Worm (Caenorhabditis elegans) whole organism, young adult: ENCODE data around the gene pqn-27.

Experiments
- B0019.2 ChIP-seq: fragments of 200-800 bp; sonication (Bioruptor generic); conservative IDR thresholded peaks from 2 replicates; pipeline ENCODE4 v1.3.6; 2022; ENCODE audit warnings: missing genetic modification reagents, missing genetic modification characterization, missing compliant biosample characterization
- B0261.1 ChIP-seq: sonication (generic microtip); optimal IDR thresholded peaks from 2 replicates; lab custom pipeline; 2016; ENCODE audit warnings: mild to moderate bottlenecking, missing genetic modification characterization, moderate library complexity, missing compliant biosample characterization
- F39B2.1 ChIP-seq: fragments of 200-800 bp; sonication (Bioruptor generic); IDR thresholded peaks from 2 replicates; pipeline ENCODE4 v1.3.6; 2022; ENCODE audit warnings: missing genetic modification reagents, missing genetic modification characterization, missing compliant biosample characterization
- F57A8.1 ChIP-seq: fragments of 200-800 bp; sonication (Bioruptor generic); optimal IDR thresholded peaks from 2 replicates; lab custom pipeline; 2018; ENCODE audit warnings: mild to moderate bottlenecking, missing genetic modification characterization, moderate library complexity, missing compliant biosample characterization
- K11D2.4 ChIP-seq: fragments of 200-800 bp; sonication (Bioruptor generic); IDR thresholded peaks from 2 replicates; pipeline ENCODE4 v1.3.6; 2022; ENCODE audit warnings: missing genetic modification reagents, missing genetic modification characterization, missing compliant biosample characterization
- T26A5.8 ChIP-seq: sonication (generic microtip); optimal IDR thresholded peaks from 2 replicates; lab custom pipeline; 2016; ENCODE audit warnings: missing genetic modification characterization, missing compliant biosample characterization
- ZK185.1 ChIP-seq: sonication (generic microtip); optimal IDR thresholded peaks from 2 replicates; lab custom pipeline; 2016; ENCODE audit warnings: mild to moderate bottlenecking, missing genetic modification characterization, missing compliant biosample characterization; ENCODE audit not compliant: poor library complexity, severe bottlenecking
- atf-7 ChIP-seq: sonication (generic microtip); optimal IDR thresholded peaks from 2 replicates; lab custom pipeline; 2017; ENCODE audit warnings: mild to moderate bottlenecking, missing genetic modification characterization, missing compliant biosample characterization
- attf-3 ChIP-seq: fragments of 200-800 bp; sonication (Bioruptor generic); conservative IDR thresholded peaks from 2 replicates; pipeline ENCODE4 v1.3.6; 2022; ENCODE audit warnings: missing genetic modification reagents, missing genetic modification characterization, missing compliant biosample characterization
- attf-6 ChIP-seq: fragments of 200-800 bp; sonication (Bioruptor generic); IDR thresholded peaks from 2 replicates; pipeline ENCODE4 v1.3.6; 2022; ENCODE audit warnings: missing genetic modification reagents, missing genetic modification characterization, missing compliant biosample characterization
- cebp-2 ChIP-seq: fragments of 200-800 bp; sonication (Bioruptor generic); IDR thresholded peaks from 2 replicates; pipeline ENCODE4 v1.3.6; 2022; ENCODE audit warnings: missing genetic modification characterization, missing compliant biosample characterization
- ceh-58 ChIP-seq: fragments of 200-800 bp; sonication (Bioruptor generic); IDR thresholded peaks from 2 replicates; pipeline ENCODE4 v1.3.6; 2022; ENCODE audit warnings: missing genetic modification characterization, missing compliant biosample characterization
- ceh-91 ChIP-seq: fragments of 200-800 bp; sonication (Bioruptor generic); IDR thresholded peaks from 2 replicates; pipeline ENCODE4 v1.3.6; 2022; ENCODE audit warnings: missing genetic modification reagents, missing genetic modification characterization, missing compliant biosample characterization
- chd-7 ChIP-seq: sonication (generic microtip); optimal IDR thresholded peaks from 2 replicates; lab custom pipeline; 2016; ENCODE audit warnings: mild to moderate bottlenecking, missing genetic modification characterization, moderate library complexity, missing compliant biosample characterization
- dpl-1 ChIP-seq: fragments of 150-350 bp; optimal IDR thresholded peaks from 2 replicates; lab custom pipeline; 2014; ENCODE audit warnings: missing biosample characterization, missing genetic modification reagents, missing genetic modification characterization
- egl-18 ChIP-seq: fragments of 200-800 bp; sonication (Bioruptor generic); IDR thresholded peaks from 2 replicates; pipeline ENCODE4 v1.3.6; 2022; ENCODE audit warnings: missing genetic modification reagents, missing genetic modification characterization, missing compliant biosample characterization
- ets-4 ChIP-seq: fragments of 200-800 bp; sonication (Bioruptor generic); optimal IDR thresholded peaks from 2 replicates; lab custom pipeline; 2018; ENCODE audit warnings: mild to moderate bottlenecking, missing genetic modification characterization, missing compliant biosample characterization
- fkh-3 ChIP-seq: sonication (generic microtip); optimal IDR thresholded peaks from 2 replicates; lab custom pipeline; 2016; ENCODE audit warnings: mild to moderate bottlenecking, missing genetic modification characterization, missing compliant biosample characterization
- hlh-12 ChIP-seq: sonication (generic microtip); optimal IDR thresholded peaks from 2 replicates; lab custom pipeline; 2016; ENCODE audit warnings: missing genetic modification characterization, missing compliant biosample characterization
- hmg-1.2 ChIP-seq: fragments of 200-800 bp; sonication (Bioruptor generic); IDR thresholded peaks from 2 replicates; pipeline ENCODE4 v1.3.6; 2022; ENCODE audit warnings: missing genetic modification reagents, missing genetic modification characterization, missing compliant biosample characterization
- hsf-1 ChIP-seq: fragments of 200-800 bp; sonication (Bioruptor generic); IDR thresholded peaks from 2 replicates; pipeline ENCODE4 v1.3.6; 2022; ENCODE audit warnings: missing genetic modification reagents, missing genetic modification characterization, missing compliant biosample characterization
- let-607 ChIP-seq, 2 experiments: fragments of 200-800 bp in 1 of 2; sonication (Bioruptor generic) in 1 of 2; sonication (generic microtip) in 1 of 2; optimal IDR thresholded peaks; 2 replicates each; lab custom pipeline; 2016 to 2018; ENCODE audit warnings: mild to moderate bottlenecking in 2 of 2, missing compliant biosample characterization in 2 of 2, missing genetic modification characterization in 2 of 2, moderate library complexity in 2 of 2, missing genotype in 1 of 2
- lin-26 ChIP-seq: fragments of 200-800 bp; sonication (Bioruptor generic); IDR thresholded peaks from 2 replicates; pipeline ENCODE4 v1.3.6; 2022; ENCODE audit warnings: missing genetic modification reagents, missing genetic modification characterization, missing compliant biosample characterization
- lsl-1 ChIP-seq: fragments of 200-800 bp; sonication (Bioruptor generic); optimal IDR thresholded peaks from 2 replicates; lab custom pipeline; 2018; ENCODE audit warnings: mild to moderate bottlenecking, missing genetic modification characterization, moderate library complexity, missing compliant biosample characterization
- madf-3 ChIP-seq: fragments of 200-800 bp; sonication (Bioruptor generic); IDR thresholded peaks from 2 replicates; pipeline ENCODE4 v1.3.6; 2022; ENCODE audit warnings: missing genetic modification reagents, missing genetic modification characterization, missing compliant biosample characterization
- madf-8 ChIP-seq: fragments of 200-800 bp; sonication (Bioruptor generic); conservative IDR thresholded peaks from 2 replicates; pipeline ENCODE4 v1.3.6; 2022; ENCODE audit warnings: missing genetic modification reagents, missing genetic modification characterization, missing compliant biosample characterization
- mel-28 ChIP-seq: sonication (generic microtip); optimal IDR thresholded peaks from 2 replicates; lab custom pipeline; 2016; ENCODE audit warnings: borderline replicate concordance, mild to moderate bottlenecking, missing genetic modification characterization, missing compliant biosample characterization
- nhr-27 ChIP-seq: fragments of 200-800 bp; sonication (Bioruptor generic); optimal IDR thresholded peaks from 2 replicates; lab custom pipeline; 2018; ENCODE audit warnings: mild to moderate bottlenecking, missing genetic modification characterization, moderate library complexity, missing compliant biosample characterization
- nhr-80 ChIP-seq: sonication (generic microtip); optimal IDR thresholded peaks from 2 replicates; lab custom pipeline; 2016; ENCODE audit warnings: missing genetic modification characterization, missing compliant biosample characterization
- rcor-1 ChIP-seq: fragments of 200-800 bp; sonication (Bioruptor generic); IDR thresholded peaks from 2 replicates; pipeline ENCODE4 v1.3.6; 2022; ENCODE audit warnings: missing genetic modification reagents, missing genetic modification characterization, missing compliant biosample characterization
- rpc-1 ChIP-seq, 2 experiments: fragments of 150-350 bp in 1 of 2; sonication (generic microtip) in 1 of 2; optimal IDR thresholded peaks; 2 replicates each; lab custom pipeline; 2014 to 2018; ENCODE audit warnings: missing biosample characterization in 1 of 2, missing genetic modification characterization in 1 of 2, missing genetic modification reagents in 1 of 2, missing genotype in 1 of 2
- snpc-3.4 ChIP-seq: sonication (generic microtip); optimal IDR thresholded peaks from 2 replicates; lab custom pipeline; 2017; ENCODE audit warnings: missing genetic modification characterization, mild to moderate bottlenecking, missing compliant biosample characterization, antibody characterized with exemption, moderate library complexity, missing genotype, missing genetic modification reagents
- somi-1 ChIP-seq: fragments of 200-800 bp; sonication (Bioruptor generic); optimal IDR thresholded peaks from 2 replicates; lab custom pipeline; 2018; ENCODE audit warnings: mild to moderate bottlenecking, missing genetic modification characterization, missing compliant biosample characterization
- unc-130 ChIP-seq: sonication (generic microtip); optimal IDR thresholded peaks from 2 replicates; lab custom pipeline; 2016; ENCODE audit warnings: missing genetic modification reagents, missing genetic modification characterization, missing compliant biosample characterization
- unc-62 ChIP-seq: fragments of 150-350 bp; optimal IDR thresholded peaks from 2 replicates; lab custom pipeline; 2014; ENCODE audit warnings: missing biosample characterization, missing genetic modification reagents, missing genetic modification characterization
- ztf-22 ChIP-seq: fragments of 200-800 bp; sonication (Bioruptor generic); optimal IDR thresholded peaks from 2 replicates; lab custom pipeline; 2018; ENCODE audit warnings: mild to moderate bottlenecking, missing genetic modification characterization, moderate library complexity, missing compliant biosample characterization
- ztf-3 ChIP-seq: fragments of 200-800 bp; sonication (Bioruptor generic); optimal IDR thresholded peaks from 2 replicates; lab custom pipeline; 2018; ENCODE audit warnings: mild to moderate bottlenecking, missing genetic modification characterization, missing compliant biosample characterization
- ztf-6 ChIP-seq: fragments of 200-800 bp; sonication (Bioruptor generic); IDR thresholded peaks from 2 replicates; pipeline ENCODE4 v1.3.6; 2022; ENCODE audit warnings: missing genetic modification reagents, missing genetic modification characterization, missing compliant biosample characterization

The pqn-27 gene

DNA sequence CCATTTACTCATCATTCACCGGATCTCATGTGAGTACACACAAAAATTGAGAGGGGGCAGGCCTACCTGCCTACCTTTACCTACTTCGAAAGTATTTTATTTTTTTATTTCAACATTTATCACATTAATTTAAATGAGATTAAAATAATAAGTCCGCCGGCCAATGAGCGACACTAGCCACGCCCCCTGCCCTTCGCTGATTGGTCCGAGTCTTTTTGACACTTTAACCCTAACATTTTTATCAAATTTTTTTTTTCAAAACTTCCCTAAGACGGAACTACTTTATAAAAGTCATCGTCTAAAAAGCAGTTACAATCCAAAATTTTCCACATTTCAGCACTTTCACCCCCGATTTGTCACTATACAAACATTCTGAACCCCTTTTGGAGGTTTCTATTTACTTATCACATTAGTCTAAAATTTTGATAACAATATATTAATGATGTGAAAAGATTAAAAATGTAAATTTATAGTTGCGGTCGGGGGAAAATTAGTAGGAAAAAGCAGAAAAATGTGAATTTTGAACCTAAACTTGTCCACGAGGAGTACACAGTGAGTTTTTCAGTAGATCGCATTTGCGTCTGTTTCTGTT, 45.6 kb upstream of the pqn-27 start:
- no peak for TF ChIP-seq madf-8 (GFP tag; lab: Robert Waterston, UW)
- peak; percentile 9 for TF ChIP-seq nhr-80 (tag; lab: Kevin White, UChicago)
- no peak for TF ChIP-seq T26A5.8 (tag; lab: Kevin White, UChicago)
- TF ChIP-seq attf-3 (GFP tag; lab: Robert Waterston, UW) = no peak
- no peak for TF ChIP-seq B0019.2 (GFP tag; lab: Robert Waterston, UW)
- TF ChIP-seq lsl-1 (GFP tag; lab: Kevin White, UChicago) = no peak
- TF ChIP-seq, all 124 proteins: peak for 1

DNA sequence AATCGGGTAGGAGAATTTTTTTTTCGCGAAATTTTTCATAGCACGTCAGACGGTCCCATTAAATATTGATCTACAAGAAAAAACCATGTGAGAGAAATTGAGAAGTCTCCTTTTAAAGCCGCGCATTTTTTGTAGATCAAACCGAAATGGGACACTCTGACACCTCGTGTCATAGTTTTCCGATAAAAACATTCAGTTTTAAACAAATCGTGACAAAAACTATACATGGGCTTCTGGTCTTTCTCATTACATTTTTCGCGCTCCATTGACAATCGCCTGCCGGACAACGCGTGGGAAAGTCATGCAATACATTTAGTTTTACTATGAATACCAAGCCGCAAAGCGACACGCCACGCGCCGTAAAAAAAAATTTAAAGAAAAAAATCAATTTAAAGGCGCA, 44.9 kb upstream of the pqn-27 start:
- no peak for TF ChIP-seq let-607 (tag; optimal IDR thresholded peaks at IDR 0.05; lab: Kevin White, UChicago)
- TF ChIP-seq ZK185.1 (tag; lab: Kevin White, UChicago) = no peak
- no peak for TF ChIP-seq B0261.1 (tag; lab: Kevin White, UChicago)
- no peak for TF ChIP-seq unc-130 (GFP tag; lab: Kevin White, UChicago)
- TF ChIP-seq ceh-58 (GFP tag; lab: Robert Waterston, UW) = no peak
- TF ChIP-seq nhr-27 (tag; lab: Kevin White, UChicago) = no peak
- no peak for TF ChIP-seq hlh-12 (tag; lab: Kevin White, UChicago)
- no peak for TF ChIP-seq unc-62 (GFP tag; lab: Kevin White, UChicago)
- TF ChIP-seq fkh-3 (tag; lab: Kevin White, UChicago) = no peak
- no peak for TF ChIP-seq ztf-22 (GFP tag; lab: Kevin White, UChicago)
- no peak for TF ChIP-seq dpl-1 (GFP tag; lab: Kevin White, UChicago)
- no peak for TF ChIP-seq ztf-3
- TF ChIP-seq rpc-1 (optimal IDR thresholded peaks at IDR 0.05; lab: Kevin White, UChicago) = no peak
- no peak for TF ChIP-seq rpc-1 (tag; optimal IDR thresholded peaks at IDR 0.05; lab: Kevin White, UChicago)
- TF ChIP-seq lin-26 (GFP tag; lab: Robert Waterston, UW) = no peak
- TF ChIP-seq ets-4 (GFP tag; lab: Kevin White, UChicago) = no peak
- TF ChIP-seq snpc-3.4 (tag; lab: Kevin White, UChicago) = no peak
- no peak for TF ChIP-seq K11D2.4
- no peak for TF ChIP-seq attf-6 (GFP tag; lab: Robert Waterston, UW)
- TF ChIP-seq hsf-1 (GFP tag; lab: Robert Waterston, UW) = no peak
- TF ChIP-seq F39B2.1 (GFP tag; lab: Robert Waterston, UW) = no peak

DNA sequence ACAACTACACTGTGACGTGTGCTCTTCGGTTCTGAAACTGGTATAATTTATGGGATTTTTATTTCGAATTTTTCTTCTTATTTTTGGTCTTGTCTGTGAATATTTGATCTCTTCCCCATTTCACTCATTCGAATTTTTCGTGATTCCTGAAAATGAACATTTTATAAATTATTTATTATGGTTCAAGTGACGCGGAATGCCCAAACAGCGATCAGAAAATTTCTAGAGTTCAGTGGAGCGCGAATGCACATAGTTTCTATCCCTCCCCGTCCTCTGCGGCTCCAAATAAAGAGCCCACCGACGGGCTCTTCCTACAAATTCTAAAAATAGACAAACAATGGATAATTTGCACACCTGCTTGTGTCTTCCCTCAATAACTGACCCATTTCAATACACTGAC, 43.2 kb upstream of the pqn-27 start, which contains the start of gene F54F11.1:
Gene F54F11.1 (plus strand): TSS at position 301 of the 400 bp plus-strand sequence.
- TF ChIP-seq mel-28 = no peak
- TF ChIP-seq chd-7 (tag; lab: Kevin White, UChicago) = no peak
- no peak for TF ChIP-seq rcor-1 (GFP tag; lab: Robert Waterston, UW)
- TF ChIP-seq ztf-6 (GFP tag; lab: Robert Waterston, UW) = no peak
- no peak for TF ChIP-seq ceh-91 (GFP tag; lab: Robert Waterston, UW)
- no peak for TF ChIP-seq somi-1 (GFP tag; lab: Kevin White, UChicago)
- no peak for TF ChIP-seq ceh-58 (GFP tag; lab: Robert Waterston, UW)
- TF ChIP-seq unc-62 (GFP tag; lab: Kevin White, UChicago) = no peak
- TF ChIP-seq unc-130 (GFP tag; lab: Kevin White, UChicago) = no peak
- no peak for TF ChIP-seq dpl-1 (GFP tag; lab: Kevin White, UChicago)
- TF ChIP-seq cebp-2 (GFP tag; lab: Robert Waterston, UW) = no peak
- no peak for TF ChIP-seq madf-3
- TF ChIP-seq atf-7 (tag; lab: Kevin White, UChicago) = no peak
- no peak for TF ChIP-seq hmg-1.2 (GFP tag; lab: Robert Waterston, UW)
- no peak for TF ChIP-seq F57A8.1
- no peak for TF ChIP-seq egl-18
